Fruit fly (Drosophila melanogaster) whole organism, embryonic: ENCODE data around the gene Erk7.

Experiments used
- Blimp-1 ChIP-seq: fragments of 200-800 bp; sonication (Bioruptor generic); optimal IDR thresholded peaks from 3 replicates; lab custom pipeline; 2018; ENCODE audit warnings: missing biosample characterization, missing genetic modification characterization, mild to moderate bottlenecking, moderate library complexity, missing genetic modification reagents
- CG10979 ChIP-seq: fragments of 200-800 bp; sonication (Bioruptor generic); optimal IDR thresholded peaks from 2 replicates; lab custom pipeline; 2018; ENCODE audit warnings: missing biosample characterization, mild to moderate bottlenecking, missing genetic modification characterization, moderate library complexity
- CG11093 ChIP-seq: fragments of 200-800 bp; sonication (Bioruptor generic); IDR thresholded peaks from 3 replicates; pipeline ENCODE4 v1.3.6; 2022; ENCODE audit warnings: missing biosample characterization, missing genetic modification characterization
- CG11398 ChIP-seq: fragments of 200-800 bp; sonication (Bioruptor generic); optimal IDR thresholded peaks from 2 replicates; lab custom pipeline; 2016; ENCODE audit warnings: missing biosample characterization, missing genetic modification characterization
- CG11723 ChIP-seq: fragments of 200-800 bp; sonication (Bioruptor generic); optimal IDR thresholded peaks from 2 replicates; lab custom pipeline; 2017; ENCODE audit warnings: missing biosample characterization, mild to moderate bottlenecking, missing genetic modification characterization
- CG12071 ChIP-seq: fragments of 200-800 bp; sonication (Bioruptor generic); optimal IDR thresholded peaks from 3 replicates; lab custom pipeline; 2018; ENCODE audit warnings: missing biosample characterization, mild to moderate bottlenecking, missing genetic modification characterization
- CG13123 ChIP-seq: fragments of 200-800 bp; sonication (Bioruptor generic); optimal IDR thresholded peaks from 2 replicates; lab custom pipeline; 2016; ENCODE audit warnings: missing biosample characterization, missing genetic modification characterization
- CG13775 ChIP-seq: fragments of 200-800 bp; sonication (Bioruptor generic); optimal IDR thresholded peaks from 3 replicates; lab custom pipeline; 2017; ENCODE audit warnings: missing biosample characterization, mild to moderate bottlenecking, missing genetic modification characterization
- CG14014 ChIP-seq: fragments of 200-800 bp; sonication (Bioruptor generic); IDR thresholded peaks from 2 replicates; pipeline ENCODE4 v1.3.6; 2022; ENCODE audit warnings: missing biosample characterization, missing genetic modification characterization
- CG14965 ChIP-seq: fragments of 200-800 bp; sonication (Bioruptor generic); optimal IDR thresholded peaks from 2 replicates; lab custom pipeline; 2016; ENCODE audit warnings: missing biosample characterization, missing genetic modification characterization, borderline replicate concordance
- CG1603 ChIP-seq: fragments of 200-800 bp; sonication (Bioruptor generic); optimal IDR thresholded peaks from 2 replicates; lab custom pipeline; 2019; ENCODE audit warnings: missing biosample characterization, mild to moderate bottlenecking, missing genetic modification characterization, moderate library complexity
- CG16779 ChIP-seq: fragments of 200-800 bp; sonication (Bioruptor generic); IDR thresholded peaks from 2 replicates; pipeline ENCODE4 v1.3.6; 2022; ENCODE audit warnings: missing biosample characterization, missing genetic modification characterization
- CG16815 ChIP-seq: fragments of 200-800 bp; sonication (Bioruptor generic); optimal IDR thresholded peaks from 3 replicates; lab custom pipeline; 2017; ENCODE audit warnings: missing biosample characterization, mild to moderate bottlenecking, missing genetic modification characterization
- CG30431 ChIP-seq: fragments of 200-800 bp; sonication (Bioruptor generic); optimal IDR thresholded peaks from 2 replicates; lab custom pipeline; 2017; ENCODE audit warnings: missing biosample characterization, missing genetic modification characterization
- CG34422 ChIP-seq: fragments of 200-800 bp; sonication (Bioruptor generic); IDR thresholded peaks from 3 replicates; pipeline ENCODE4 v1.3.6; 2022; ENCODE audit warnings: missing biosample characterization, missing genetic modification characterization
- CG4360 ChIP-seq: fragments of 200-800 bp; sonication (Bioruptor generic); IDR thresholded peaks from 2 replicates; pipeline ENCODE4 v1.3.6; 2022; ENCODE audit warnings: missing biosample characterization, missing genetic modification characterization
- CG4404 ChIP-seq: fragments of 200-800 bp; sonication (Bioruptor generic); IDR thresholded peaks from 2 replicates; pipeline ENCODE4 v1.3.6; 2022; ENCODE audit warnings: missing biosample characterization, missing genetic modification characterization
- CG4424 ChIP-seq: fragments of 200-800 bp; sonication (Bioruptor generic); optimal IDR thresholded peaks from 3 replicates; lab custom pipeline; 2016; ENCODE audit warnings: missing biosample characterization, missing genetic modification characterization
- CG7271 ChIP-seq: fragments of 200-800 bp; sonication (Bioruptor generic); optimal IDR thresholded peaks from 2 replicates; lab custom pipeline; 2018; ENCODE audit warnings: missing biosample characterization, mild to moderate bottlenecking, missing genetic modification characterization, moderate library complexity
- CG8281 ChIP-seq: fragments of 200-800 bp; sonication (Bioruptor generic); optimal IDR thresholded peaks from 2 replicates; lab custom pipeline; 2018; ENCODE audit warnings: missing biosample characterization, mild to moderate bottlenecking, missing genetic modification characterization, moderate library complexity
- CG9727 ChIP-seq: fragments of 200-800 bp; sonication (Bioruptor generic); optimal IDR thresholded peaks from 3 replicates; lab custom pipeline; 2017; ENCODE audit warnings: missing biosample characterization, mild to moderate bottlenecking, missing genetic modification characterization
- CTCF ChIP-seq: fragments of 200-800 bp; sonication (Bioruptor generic); optimal IDR thresholded peaks from 2 replicates; lab custom pipeline; 2017; ENCODE audit warnings: missing biosample characterization, mild to moderate bottlenecking, missing genetic modification characterization, moderate library complexity
- E2f1 ChIP-seq: fragments of 200-800 bp; sonication (Bioruptor generic); IDR thresholded peaks from 2 replicates; pipeline ENCODE4 v1.3.6; 2022; ENCODE audit warnings: missing biosample characterization, missing genetic modification characterization
- Hey ChIP-seq: fragments of 200-800 bp; sonication (Bioruptor generic); optimal IDR thresholded peaks from 3 replicates; lab custom pipeline; 2018; ENCODE audit warnings: missing biosample characterization, mild to moderate bottlenecking, missing genetic modification characterization
- Mes4 ChIP-seq: fragments of 200-800 bp; sonication (Bioruptor generic); optimal IDR thresholded peaks from 2 replicates; lab custom pipeline; 2016; ENCODE audit warnings: missing biosample characterization, missing genetic modification characterization
- NC2β ChIP-seq: fragments of 200-800 bp; sonication (Bioruptor generic); optimal IDR thresholded peaks from 2 replicates; lab custom pipeline; 2016; ENCODE audit warnings: missing biosample characterization, missing genetic modification characterization
- Oli ChIP-seq: fragments of 200-800 bp; sonication (Bioruptor generic); optimal IDR thresholded peaks from 2 replicates; lab custom pipeline; 2018; ENCODE audit warnings: missing biosample characterization, mild to moderate bottlenecking, missing genetic modification characterization, moderate library complexity
- Ptx1 ChIP-seq: fragments of 200-800 bp; sonication (Bioruptor generic); IDR thresholded peaks from 2 replicates; pipeline ENCODE4 v1.3.6; 2022; ENCODE audit warnings: missing biosample characterization, missing genetic modification characterization
- Trl ChIP-seq, 3 experiments: fragments of >200 bp in 2 of 3; fragments of 200-800 bp in 1 of 3; sonication (Bioruptor generic) in 1 of 3; optimal IDR thresholded peaks; 2 replicates in 1 of 3; 3 replicates in 2 of 3; lab custom pipeline; 2016 to 2017; ENCODE audit warnings: missing biosample characterization in 1 of 3, missing genetic modification characterization in 1 of 3
- Xbp1 ChIP-seq: fragments of 200-800 bp; sonication (Bioruptor generic); optimal IDR thresholded peaks from 3 replicates; lab custom pipeline; 2016; ENCODE audit warnings: missing biosample characterization, mild to moderate bottlenecking, missing genetic modification characterization
- chinmo ChIP-seq: fragments of 200-800 bp; sonication (Bioruptor generic); IDR thresholded peaks from 4 replicates; pipeline ENCODE4 v1.3.6; 2022; ENCODE audit warnings: missing biosample characterization, missing genetic modification characterization; ENCODE audit not compliant: partially characterized antibody
- ci ChIP-seq: fragments of 200-800 bp; sonication (Bioruptor generic); IDR thresholded peaks from 3 replicates; pipeline ENCODE4 v1.3.6; 2022; ENCODE audit warnings: missing biosample characterization, missing genetic modification characterization
- dmrt99B ChIP-seq: fragments of 200-800 bp; sonication (Bioruptor generic); optimal IDR thresholded peaks from 2 replicates; lab custom pipeline; 2018; ENCODE audit warnings: missing biosample characterization, mild to moderate bottlenecking, missing genetic modification characterization, moderate library complexity
- ewg ChIP-seq: fragments of 200-800 bp; sonication (Bioruptor generic); optimal IDR thresholded peaks from 3 replicates; lab custom pipeline; 2017; ENCODE audit warnings: mild to moderate bottlenecking, missing biosample characterization, missing genetic modification reagents, missing genetic modification characterization
- hbn ChIP-seq: fragments of 200-800 bp; sonication (Bioruptor generic); IDR thresholded peaks from 2 replicates; pipeline ENCODE4 v1.3.6; 2022; ENCODE audit warnings: missing biosample characterization, missing genetic modification characterization; ENCODE audit not compliant: partially characterized antibody
- her ChIP-seq: fragments of 200-800 bp; sonication (Bioruptor generic); optimal IDR thresholded peaks from 2 replicates; lab custom pipeline; 2016; ENCODE audit warnings: missing biosample characterization, missing genetic modification characterization
- insv ChIP-seq, 2 experiments: fragments of 200-800 bp; sonication (Bioruptor generic); optimal IDR thresholded peaks; 3 replicates each; lab custom pipeline; 2016 to 2018; ENCODE audit warnings: missing biosample characterization in 2 of 2, missing genetic modification characterization in 2 of 2
- jing ChIP-seq: fragments of 200-800 bp; sonication (Bioruptor generic); optimal IDR thresholded peaks from 2 replicates; lab custom pipeline; 2018; ENCODE audit warnings: missing biosample characterization, mild to moderate bottlenecking, missing genetic modification characterization
- mirr ChIP-seq: fragments of 200-800 bp; sonication (Bioruptor generic); optimal IDR thresholded peaks from 3 replicates; lab custom pipeline; 2018; ENCODE audit warnings: missing biosample characterization, mild to moderate bottlenecking, missing genetic modification characterization
- peb ChIP-seq: fragments of 200-800 bp; sonication (Bioruptor generic); IDR thresholded peaks from 2 replicates; pipeline ENCODE4 v1.3.6; 2022; ENCODE audit warnings: missing biosample characterization, missing genetic modification characterization
- phol ChIP-seq: fragments of 200-800 bp; sonication (Bioruptor generic); optimal IDR thresholded peaks from 3 replicates; lab custom pipeline; 2018; ENCODE audit warnings: missing biosample characterization, mild to moderate bottlenecking, missing genetic modification characterization, moderate library complexity
- stwl ChIP-seq: fragments of 200-800 bp; sonication (Bioruptor generic); optimal IDR thresholded peaks from 3 replicates; lab custom pipeline; 2018; ENCODE audit warnings: missing biosample characterization, mild to moderate bottlenecking, missing genetic modification characterization, moderate library complexity
- tin ChIP-seq: fragments of 200-800 bp; sonication (Bioruptor generic); optimal IDR thresholded peaks from 3 replicates; lab custom pipeline; 2016; ENCODE audit warnings: missing biosample characterization, missing genetic modification characterization
- unc-4 ChIP-seq: fragments of 200-800 bp; sonication (Bioruptor generic); IDR thresholded peaks from 2 replicates; pipeline ENCODE4 v1.3.6; 2022; ENCODE audit warnings: missing biosample characterization, missing genetic modification characterization; ENCODE audit not compliant: partially characterized antibody
- z ChIP-seq: fragments of 200-800 bp; sonication (Bioruptor generic); IDR thresholded peaks from 3 replicates; pipeline ENCODE4 v1.3.6; 2022; ENCODE audit warnings: missing biosample characterization, missing genetic modification characterization

Gene Erk7

dm6 chrX:9295518-9295917 lies 28.0 kb upstream of the Erk7 start (continued):
- TF ChIP-seq Oli (tag; lab: Kevin White, UChicago): peak; percentile 36
- TF ChIP-seq phol (tag; lab: Kevin White, UChicago): peak; percentile 33
- 0 out of 2 replicates have a peak, but pooled peaks have one; percentile 23 for TF ChIP-seq CG4404 (GFP tag; lab: Robert Waterston, UW)
- peak; percentile 1 for TF ChIP-seq CG13775 (GFP tag; lab: Kevin White, UChicago)
- 0 out of 3 replicates have a peak, but pooled peaks have one; percentile 25 for TF ChIP-seq CG34422 (GFP tag; lab: Robert Waterston, UW)
- TF ChIP-seq CG30431 (GFP tag; lab: Kevin White, UChicago): peak; percentile 14
- peak; percentile 19 for TF ChIP-seq CG16815 (GFP tag; lab: Kevin White, UChicago)
- TF ChIP-seq CG12071 (GFP tag; lab: Kevin White, UChicago): no peak
- TF ChIP-seq Ptx1 (GFP tag; lab: Robert Waterston, UW): peak; percentile 22; the same call in 1 of the 2 replicates
- TF ChIP-seq tin (GFP tag; lab: Kevin White, UChicago): peak; percentile 3
- no peak for TF ChIP-seq CG11398 (GFP tag; lab: Kevin White, UChicago)
- peak; percentile 57; the same call in 1 of the 3 replicates for TF ChIP-seq ci
- peak; percentile 33 for TF ChIP-seq CG4424 (GFP tag; lab: Kevin White, UChicago)
- peak; percentile 31 for TF ChIP-seq CG9727 (GFP tag; lab: Kevin White, UChicago)
- TF ChIP-seq E2f1 (GFP tag; lab: Robert Waterston, UW): peak; percentile 29; the same call in 1 of the 2 replicates
- peak; percentile 17 for TF ChIP-seq dmrt99B
- TF ChIP-seq, all 482 proteins: peak for 69

DNA sequence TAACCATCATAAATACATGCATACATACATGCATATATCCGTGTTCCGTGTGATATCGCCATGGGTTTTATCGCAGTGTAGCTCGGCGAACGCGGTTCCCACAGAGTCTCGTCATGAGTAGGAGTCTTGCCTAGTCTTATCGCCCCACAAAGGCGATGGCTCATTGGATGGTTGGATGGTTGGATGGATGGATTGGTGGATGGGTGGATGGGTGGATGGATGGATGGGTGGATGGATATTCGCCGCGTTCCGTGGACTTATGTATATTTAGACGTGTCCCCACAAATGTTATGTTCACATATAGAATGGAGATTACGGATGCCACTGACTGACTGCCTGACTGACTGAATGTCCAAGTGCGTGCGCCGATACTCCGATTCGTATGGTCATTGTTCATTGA lies 23.8 kb upstream of the Erk7 start:
- TF ChIP-seq CG8281 (tag; lab: Kevin White, UChicago) (peak; percentile 98), CG11723 (GFP tag; lab: Kevin White, UChicago) (no peak), peb (GFP tag; lab: Robert Waterston, UW) (no peak)

DNA sequence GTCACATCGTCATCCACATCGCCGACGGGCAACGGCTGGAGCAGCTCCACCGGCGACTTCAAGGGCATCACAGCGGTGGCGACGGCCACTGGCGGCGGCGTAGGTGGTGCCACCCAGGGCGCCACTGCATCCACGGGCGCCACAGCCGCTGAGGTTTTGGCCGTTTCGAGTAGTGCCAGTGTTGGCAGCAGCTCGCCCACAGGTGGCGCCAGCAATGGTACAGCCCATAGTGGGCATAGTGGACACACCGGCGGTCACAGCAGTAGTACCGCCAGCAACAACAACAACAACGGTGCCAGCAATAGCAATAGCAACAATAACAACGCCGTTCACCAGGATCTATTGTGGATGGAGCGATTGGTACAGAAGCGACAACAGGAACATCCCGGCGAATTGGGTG lies 18.9 kb upstream of the Erk7 start:
- no peak for TF ChIP-seq NC2β (GFP tag; lab: Kevin White, UChicago)
- peak; percentile 59 for TF ChIP-seq CG10979
- no peak for TF ChIP-seq CG7271 (tag; lab: Kevin White, UChicago)
- TF ChIP-seq Xbp1 (GFP tag; lab: Kevin White, UChicago): no peak
- TF ChIP-seq mirr (GFP tag; lab: Kevin White, UChicago): no peak
- peak; percentile 87 for TF ChIP-seq CTCF
- TF ChIP-seq CG1603 (tag; lab: Kevin White, UChicago): no peak
- TF ChIP-seq unc-4: no peak
- peak; percentile 44; the same call in 1 of the 2 replicates for TF ChIP-seq CG4360
- TF ChIP-seq CG14965 (GFP tag; lab: Kevin White, UChicago): peak; percentile 31

DNA sequence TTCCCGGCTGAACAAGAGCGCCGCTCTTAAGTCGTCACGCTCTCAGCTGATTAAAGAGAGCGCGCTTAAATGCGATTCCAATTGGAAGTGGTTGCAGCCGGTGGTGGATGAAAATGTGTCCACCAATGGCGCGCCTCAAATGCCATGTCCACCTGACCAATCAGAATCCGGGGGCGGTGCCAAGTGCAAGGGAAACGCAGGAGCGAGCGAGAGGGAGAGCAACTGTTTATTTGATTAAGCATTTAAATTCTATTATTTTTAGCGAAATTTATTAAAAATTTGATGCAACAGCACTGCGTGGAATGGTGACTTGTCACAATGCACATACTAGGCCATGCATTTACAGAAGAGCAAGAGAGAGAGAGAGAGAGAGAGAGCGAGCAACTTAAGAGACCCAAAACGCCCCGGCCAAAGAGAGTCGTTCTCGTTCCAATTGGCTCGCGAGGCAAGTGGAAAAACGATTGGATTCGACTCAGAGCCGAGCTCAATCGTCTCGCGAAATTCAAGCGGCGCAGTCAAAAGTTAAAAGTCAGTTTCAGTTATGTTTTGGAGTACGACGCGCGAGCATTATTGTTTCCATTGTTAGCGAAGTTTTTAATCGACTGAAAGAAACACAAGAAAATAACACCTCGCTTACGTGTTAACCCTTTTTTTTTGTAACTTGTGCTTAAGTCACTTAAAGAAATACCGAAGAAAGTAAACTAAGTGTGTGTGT lies 16.7 kb upstream of the Erk7 start, which contains the start of gene lz:
Gene lz, plus strand, starts transcription at position 626 of the 715 bp plus-strand sequence.
- no peak for TF ChIP-seq Ptx1 (GFP tag; lab: Robert Waterston, UW)
- TF ChIP-seq chinmo (GFP tag; lab: Robert Waterston, UW): 0 out of 4 replicates have a peak, but pooled peaks have one; percentile 52
- no peak for TF ChIP-seq Blimp-1 (GFP tag; lab: Kevin White, UChicago)
- peak; percentile 89 to 96 for TF ChIP-seq Trl (optimal IDR thresholded peaks at IDR 0.05; lab: Kevin White, UChicago)
- TF ChIP-seq Trl (GFP tag; optimal IDR thresholded peaks at IDR 0.05; lab: Kevin White, UChicago): no peak
- TF ChIP-seq CG11093: no peak
- 0 out of 3 replicates have a peak, but pooled peaks have one; percentile 48 for TF ChIP-seq z (GFP tag; lab: Robert Waterston, UW)
- no peak for TF ChIP-seq Hey (tag; lab: Kevin White, UChicago)
- no peak for TF ChIP-seq CG13123
- TF ChIP-seq hbn: peak; percentile 16; the same call in 1 of the 2 replicates
- TF ChIP-seq CG14014 (GFP tag; lab: Robert Waterston, UW): no peak
- TF ChIP-seq jing (GFP tag; lab: Kevin White, UChicago): peak; percentile 47
- TF ChIP-seq CG16779 (GFP tag; lab: Robert Waterston, UW): no peak
- peak; percentile 30 to 92 for TF ChIP-seq insv (GFP tag; optimal IDR thresholded peaks at IDR 0.05; lab: Kevin White, UChicago)
- TF ChIP-seq ewg (GFP tag; lab: Kevin White, UChicago): no peak
- TF ChIP-seq stwl (tag; lab: Kevin White, UChicago): no peak
- TF ChIP-seq her (GFP tag; lab: Kevin White, UChicago): no peak
- no peak for TF ChIP-seq Mes4
